Fruit fly (Drosophila melanogaster) ovary, adult (tissue): ENCODE results near the gene CG5731.

ENCODE experiments used
- CG17801 ChIP-seq: fragments of 200-800 bp; optimal IDR thresholded peaks from 2 replicates; lab custom pipeline; 2019; ENCODE audit warnings: missing biosample characterization, mild to moderate bottlenecking, missing genetic modification characterization, moderate library complexity; ENCODE audit not compliant: partially characterized antibody

The CG5731 gene

DNA sequence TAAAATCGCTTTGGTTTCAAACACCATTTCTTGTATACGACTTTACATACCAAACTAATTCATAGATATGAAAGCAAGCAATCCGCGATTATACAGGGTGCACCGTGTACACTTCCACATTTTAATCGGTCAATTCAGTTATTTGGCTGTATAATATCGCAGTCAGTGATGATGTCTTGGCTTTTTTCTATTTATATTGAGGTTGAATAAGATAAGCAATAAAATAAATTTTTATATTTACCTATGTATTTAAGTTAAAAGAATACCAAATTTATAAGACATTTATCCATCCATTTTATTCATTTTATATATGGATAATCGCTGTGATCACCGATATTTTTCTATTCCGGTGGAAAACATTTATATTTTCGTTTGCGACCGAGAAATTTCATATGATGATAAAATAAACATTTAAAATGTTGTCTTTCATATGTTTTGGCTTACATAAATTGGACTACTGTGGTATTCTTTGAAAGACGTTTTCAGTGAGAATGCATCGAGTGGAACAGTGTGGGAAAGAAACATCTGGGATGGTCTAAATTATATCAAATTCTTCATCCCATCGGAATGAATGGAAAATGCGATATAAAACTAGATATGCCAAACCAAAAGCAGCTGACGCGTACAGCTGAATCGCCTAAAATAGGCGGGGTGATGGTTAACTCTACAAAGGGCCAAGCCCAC is 17.3 kb upstream of the CG5731 start, which contains the start of gene CG5708:
Gene CG5708, minus strand, starts transcription at position 85 of the 684 bp plus-strand sequence.
- TF ChIP-seq CG17801 (GFP tag; lab: Kevin White, UChicago): no peak

DNA sequence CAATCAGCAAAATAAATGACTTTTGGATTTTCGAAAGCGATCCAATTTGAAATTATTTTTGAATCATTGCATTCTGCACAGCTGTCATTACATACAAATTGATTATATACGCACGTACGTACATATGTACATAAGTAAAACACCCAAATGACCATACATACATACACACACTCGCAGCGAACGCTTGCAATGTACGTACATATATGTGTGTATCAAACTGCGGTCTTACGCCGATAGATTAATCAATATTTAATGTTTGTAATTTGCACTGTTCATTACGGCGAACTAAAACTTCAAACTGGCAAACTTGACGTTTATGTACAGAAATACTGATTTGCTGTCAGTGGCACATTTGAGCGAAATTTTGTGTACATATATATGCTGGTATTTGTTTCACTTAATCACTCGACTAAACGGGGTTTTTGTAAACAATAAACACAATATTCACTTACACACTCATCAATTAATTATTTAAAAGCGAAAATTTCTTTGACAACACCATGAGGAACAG is 16.7 kb upstream of the CG5731 start:
- no peak for TF ChIP-seq CG17801 (GFP tag; lab: Kevin White, UChicago)

DNA sequence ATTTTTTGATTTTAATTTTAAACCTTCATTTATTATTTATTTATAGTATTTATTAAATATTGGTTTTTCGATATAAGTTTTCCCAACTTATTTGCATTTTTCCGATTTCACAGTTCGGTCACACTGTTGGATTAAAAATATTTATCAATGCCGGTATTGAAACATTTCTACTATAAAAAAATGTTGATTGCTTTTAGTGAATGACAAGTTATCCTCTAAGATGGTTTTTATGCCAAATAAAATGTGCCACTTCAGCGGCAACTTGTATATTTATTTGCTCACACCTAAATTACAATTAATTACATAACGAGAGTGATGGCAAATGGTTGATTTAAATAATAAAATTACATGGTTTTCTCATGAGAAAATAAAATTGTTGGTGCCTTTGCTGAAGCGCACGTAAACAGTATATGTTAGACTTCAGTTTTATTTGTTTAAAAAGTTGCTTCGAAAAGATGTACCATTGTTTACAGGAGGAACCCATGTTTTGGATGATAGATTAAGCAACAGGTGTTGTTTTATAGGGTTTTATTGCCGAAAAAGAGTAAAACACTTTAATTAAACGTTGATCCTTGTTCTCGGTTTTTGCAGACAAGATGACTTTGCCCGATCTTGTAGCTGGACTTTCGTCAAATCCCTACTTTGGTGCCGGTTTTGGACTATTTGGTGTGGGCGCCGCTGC is 13.1 kb upstream of the CG5731 start, which contains the start of gene Bcs1:
Gene Bcs1, plus strand, starts transcription at position 108 of the 682 bp plus-strand sequence.
- TF ChIP-seq CG17801 (GFP tag; lab: Kevin White, UChicago): no peak

DNA sequence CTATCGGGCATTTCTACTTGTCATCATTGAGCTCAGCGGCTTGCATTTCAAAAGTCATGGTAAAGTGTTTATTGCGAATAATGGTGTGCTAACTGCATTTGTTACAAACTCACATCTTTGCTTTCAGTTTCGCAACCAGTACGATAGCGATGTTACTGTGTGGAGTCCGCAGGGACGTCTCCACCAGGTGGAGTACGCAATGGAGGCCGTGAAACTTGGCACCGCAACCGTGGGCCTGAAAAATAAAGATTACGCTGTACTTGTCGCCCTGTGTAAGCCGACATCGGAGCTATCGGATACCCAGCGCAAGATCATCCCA is 11.8 kb upstream of the CG5731 start:
- no peak for TF ChIP-seq CG17801 (GFP tag; lab: Kevin White, UChicago)

DNA sequence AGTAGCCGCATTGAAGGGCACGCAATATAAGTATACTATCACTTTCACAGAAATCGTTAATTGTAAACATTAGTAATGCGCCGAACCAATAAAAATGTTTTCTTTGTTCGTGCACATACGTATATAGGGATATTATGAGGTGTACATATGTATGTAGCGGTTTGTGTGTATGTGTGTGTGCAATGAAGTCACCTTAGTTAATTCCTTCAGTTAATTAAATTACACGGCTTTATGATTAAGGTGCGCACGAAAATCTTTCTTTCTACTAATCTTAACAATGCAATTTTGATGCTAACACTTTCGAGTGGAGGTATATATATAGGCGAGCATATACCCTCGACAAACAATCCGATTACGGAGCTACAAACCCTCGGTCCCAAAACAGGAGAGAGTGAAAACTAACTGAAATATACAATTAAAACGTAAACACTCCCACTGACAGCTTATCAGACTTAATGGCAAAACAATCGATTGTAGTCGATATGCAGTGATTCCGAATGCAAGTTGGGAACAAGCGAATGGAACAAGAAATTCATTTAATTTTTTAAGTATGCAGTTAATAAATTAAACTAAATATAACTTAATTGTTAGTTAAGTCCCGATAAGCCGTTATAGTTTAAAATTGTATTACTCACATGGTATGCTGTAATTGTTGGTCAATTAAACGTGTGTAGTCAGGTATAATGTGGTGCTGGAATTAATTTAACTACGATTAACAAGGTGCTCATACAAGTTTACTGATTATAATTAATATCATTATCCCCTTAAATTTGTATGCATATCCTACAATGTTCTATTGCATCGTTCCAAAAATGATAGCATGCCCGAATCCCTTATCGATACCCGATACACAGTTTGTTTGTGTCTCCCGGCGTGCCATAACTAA is 11.2 kb upstream of the CG5731 start, which contains the start of the genes Npc1a and Prosalpha6:
Gene Npc1a, minus strand, starts transcription at position 716 of the 886 bp plus-strand sequence.
Gene Prosalpha6, plus strand, starts transcription at position 851 of the 886 bp plus-strand sequence.
- no peak for TF ChIP-seq CG17801 (GFP tag; lab: Kevin White, UChicago)

DNA sequence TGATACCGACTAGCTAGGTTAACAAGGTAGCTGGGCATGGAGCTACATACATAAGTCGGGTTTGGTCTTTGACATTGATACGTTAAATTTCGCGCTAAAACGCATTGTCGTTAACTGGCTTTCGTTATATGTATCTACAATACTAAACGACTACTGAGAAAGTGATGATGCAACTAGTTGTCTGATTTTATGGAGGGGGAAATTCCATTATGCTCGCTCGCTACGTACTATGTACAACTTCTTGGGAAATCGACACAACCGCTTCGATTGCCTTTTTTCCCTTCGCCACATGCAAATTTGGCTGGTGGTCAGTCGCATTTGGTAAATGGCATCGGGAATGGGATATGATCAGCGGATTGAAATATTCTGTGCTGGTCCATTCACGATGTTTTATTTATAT is 10.5 kb upstream of the CG5731 start:
- no peak for TF ChIP-seq CG17801 (GFP tag; lab: Kevin White, UChicago)

DNA sequence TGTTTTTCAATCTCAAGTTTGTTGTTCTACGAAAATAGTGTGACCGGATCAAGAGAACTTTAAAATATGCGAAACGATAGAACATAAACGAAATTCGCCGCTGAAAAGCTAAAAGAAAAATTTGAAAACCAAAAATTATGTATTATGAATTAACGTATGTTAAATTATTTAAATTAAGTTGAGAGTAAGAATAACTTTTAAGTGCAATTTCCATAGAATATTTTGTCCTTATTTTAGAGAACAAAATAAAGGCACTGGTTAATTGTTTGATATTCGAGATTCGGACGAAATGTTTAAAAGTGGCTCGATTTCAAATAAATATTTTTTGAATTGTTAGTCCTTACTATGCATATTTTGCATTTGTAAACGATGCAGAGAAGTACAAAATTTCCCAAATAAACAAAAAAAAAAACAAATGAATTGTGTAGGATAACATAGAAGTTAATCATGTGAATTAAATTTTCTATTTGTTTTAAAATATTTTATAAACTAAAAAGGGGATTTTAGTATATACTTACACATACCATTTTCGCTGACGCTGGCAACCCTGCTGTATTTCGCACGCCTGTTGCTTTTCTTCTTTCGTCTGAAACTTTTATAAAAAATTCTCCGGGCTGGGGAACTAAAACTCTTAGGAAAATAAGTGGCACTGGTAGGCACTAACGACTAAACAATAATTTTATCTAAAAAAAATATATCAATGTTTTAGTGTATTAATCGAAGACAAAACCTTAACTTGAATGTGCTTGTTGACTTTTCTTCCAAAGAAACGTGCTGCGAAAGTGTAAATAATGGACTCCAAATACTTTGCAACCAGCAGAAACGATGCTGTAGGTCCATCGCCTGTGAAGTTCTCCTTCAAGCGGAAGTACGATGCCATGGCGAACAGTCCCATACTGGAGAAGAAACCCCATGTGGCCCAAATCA is 1.4 kb upstream of the CG5731 start, which contains the start of the genes CG5727 and ath:
Gene CG5727, minus strand, starts transcription at position 51 of the 927 bp plus-strand sequence.
Gene ath, plus strand, starts transcription at position 513 of the 927 bp plus-strand sequence.
- no peak for TF ChIP-seq CG17801 (GFP tag; lab: Kevin White, UChicago)

DNA sequence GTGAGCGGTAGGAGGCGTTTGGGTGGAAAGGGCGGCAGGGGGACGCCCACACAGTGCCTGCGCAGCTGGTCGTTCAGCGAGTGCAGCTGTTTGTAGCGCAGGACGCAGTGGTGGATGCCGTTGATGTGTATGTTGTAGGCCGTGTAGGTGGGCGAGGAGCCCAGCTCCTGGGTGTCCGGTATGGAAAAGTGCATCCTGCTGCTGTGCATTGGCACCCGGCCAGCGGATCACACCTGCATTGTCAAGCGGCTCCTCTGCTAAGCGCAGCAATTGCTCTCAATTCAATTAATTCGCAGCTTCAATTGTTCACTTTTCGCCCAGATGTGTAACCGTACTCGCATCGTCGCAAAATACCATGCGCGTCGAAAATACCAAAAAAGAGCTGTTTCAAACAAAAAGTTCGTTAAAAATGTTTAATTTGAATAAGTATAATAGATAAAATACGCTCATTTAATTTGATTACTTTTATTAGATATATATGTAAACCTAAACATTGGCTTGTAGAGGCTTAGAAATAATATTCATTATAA is 2.8 kb downstream of the CG5731 start, which contains the start of gene Snx17:
Gene Snx17, minus strand, starts transcription at position 329 of the 530 bp plus-strand sequence.
- TF ChIP-seq CG17801 (GFP tag; lab: Kevin White, UChicago): no peak

DNA sequence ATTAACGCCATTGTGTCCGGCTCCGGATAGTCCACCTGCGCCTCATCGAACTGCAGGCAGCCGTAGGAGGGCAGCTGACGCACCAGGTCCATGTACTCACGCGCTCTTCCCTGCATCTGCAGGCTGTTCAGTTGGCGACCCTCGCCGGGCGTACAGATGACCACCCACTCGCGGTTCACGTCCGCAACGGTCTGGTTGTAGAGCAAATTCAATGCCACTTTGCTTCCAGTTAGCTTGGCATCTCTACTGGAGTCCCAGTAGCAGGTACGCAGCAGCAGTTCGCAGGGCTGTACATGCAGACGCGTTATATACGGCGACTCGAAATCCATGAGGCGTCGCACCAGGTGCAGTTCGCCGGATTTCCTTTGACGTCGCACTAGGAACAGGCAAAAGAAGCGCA is 3.6 kb downstream of the CG5731 start:
- TF ChIP-seq CG17801 (GFP tag; lab: Kevin White, UChicago): no peak

DNA sequence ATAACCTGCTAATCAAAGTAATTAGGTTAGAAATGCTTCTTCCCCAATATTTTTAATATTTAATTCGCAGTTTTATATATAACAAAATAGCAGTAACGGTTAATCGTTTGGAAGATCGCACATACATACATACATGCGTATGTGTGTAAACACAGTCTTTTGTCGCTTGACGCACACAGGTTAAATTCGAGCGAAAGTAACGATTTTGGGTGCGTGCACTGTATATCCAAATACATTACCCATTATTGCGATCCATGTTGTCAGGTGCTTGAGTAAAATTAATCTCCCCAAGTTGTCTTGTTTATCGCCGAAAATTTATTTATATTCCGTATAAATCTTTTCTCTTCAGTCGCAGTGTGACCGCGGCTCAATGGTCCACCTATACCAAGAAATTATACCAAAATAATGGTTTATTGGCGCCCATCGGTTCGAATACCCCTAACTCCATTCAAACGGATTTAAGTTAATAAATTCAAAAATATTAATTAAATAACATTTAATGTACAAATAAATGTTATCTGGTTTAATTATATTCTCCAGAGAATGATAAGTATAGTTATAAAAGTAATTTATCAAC is 5.5 kb downstream of the CG5731 start, which contains the start of gene CG34159:
Gene CG34159, minus strand, starts transcription at position 385 of the 577 bp plus-strand sequence.
- no peak for TF ChIP-seq CG17801 (GFP tag; lab: Kevin White, UChicago)

DNA sequence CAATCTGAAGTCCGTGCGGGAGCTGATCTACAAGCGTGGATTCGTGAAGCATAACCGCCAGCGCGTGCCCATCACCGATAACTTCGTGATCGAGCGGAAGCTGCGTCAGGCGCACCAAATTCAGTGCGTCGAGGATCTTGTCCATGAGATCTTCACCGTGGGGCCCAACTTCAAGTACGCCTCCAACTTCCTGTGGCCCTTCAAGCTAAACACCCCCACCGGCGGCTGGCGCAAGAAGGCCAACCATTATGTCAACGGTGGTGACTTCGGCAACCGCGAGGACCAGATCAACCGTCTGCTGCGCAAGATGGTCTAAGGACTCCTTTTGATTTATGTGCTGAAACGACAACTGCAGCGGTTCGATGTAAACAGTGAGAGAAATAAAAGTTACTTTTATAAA is 7.8 kb downstream of the CG5731 start:
- no peak for TF ChIP-seq CG17801 (GFP tag; lab: Kevin White, UChicago)

DNA sequence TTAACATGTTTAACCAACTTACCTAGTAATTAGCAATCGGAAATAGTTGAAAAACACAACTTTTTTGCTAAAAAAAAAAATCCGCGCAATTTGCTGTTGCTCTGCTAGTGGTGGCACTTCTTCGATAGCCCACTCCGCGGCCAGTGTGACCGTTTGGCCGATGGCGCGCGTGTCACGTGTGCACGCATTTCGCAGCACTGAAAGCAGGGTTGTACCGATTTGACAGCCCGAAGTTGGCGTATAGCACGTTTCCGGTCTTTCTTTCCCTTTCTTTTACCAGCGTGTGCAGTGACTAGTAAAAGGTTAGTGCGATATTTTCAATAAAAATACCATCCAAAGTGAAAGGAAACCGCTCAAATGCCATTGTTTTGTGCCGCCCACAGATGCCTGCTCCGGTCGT is 8.7 kb downstream of the CG5731 start, which contains the start of the genes Ripalpha and RpL7:
Gene Ripalpha, minus strand, starts transcription at position 128 of the 400 bp plus-strand sequence.
Gene RpL7, plus strand, starts transcription at position 158 of the 400 bp plus-strand sequence.
- peak; percentile 88 for TF ChIP-seq CG17801 (GFP tag; lab: Kevin White, UChicago)

DNA sequence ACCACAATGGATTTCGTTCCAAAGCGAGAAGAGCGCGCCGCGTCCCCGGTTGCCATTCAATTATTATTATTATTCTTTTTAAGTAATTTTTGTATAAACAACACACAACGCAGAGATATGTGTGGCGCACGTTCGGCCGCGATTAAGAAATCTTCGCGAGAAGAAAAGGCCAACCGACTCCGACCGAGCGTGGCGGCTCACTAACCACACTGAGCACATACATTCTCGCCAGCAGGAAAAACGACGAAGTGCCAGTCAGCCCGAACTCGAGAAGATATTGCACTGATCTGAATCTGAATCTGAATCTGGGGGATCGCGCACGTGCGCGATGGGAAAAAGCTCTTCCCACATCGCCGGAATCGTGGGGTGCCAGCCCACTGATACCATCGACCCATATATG is 10.6 kb downstream of the CG5731 start, which contains the start of gene Sur:
Gene Sur, minus strand, starts transcription at position 207 of the 400 bp plus-strand sequence.
- no peak for TF ChIP-seq CG17801 (GFP tag; lab: Kevin White, UChicago)
